Worm (Caenorhabditis elegans) whole organism, L4 larva: Measurements from ENCODE around the gene inx-6.

Experiments
- F10B5.3 ChIP-seq: sonication (generic microtip); optimal IDR thresholded peaks from 2 replicates; lab custom pipeline; 2016; ENCODE audit warnings: mild to moderate bottlenecking, missing genetic modification characterization, missing compliant biosample characterization
- F26F4.8 ChIP-seq: fragments of 200-800 bp; sonication (Bioruptor generic); conservative IDR thresholded peaks from 2 replicates; pipeline ENCODE4 v1.3.6; 2022; ENCODE audit warnings: missing genetic modification characterization, missing compliant biosample characterization
- F44E2.7 ChIP-seq: fragments of 200-800 bp; sonication (Bioruptor generic); IDR thresholded peaks from 2 replicates; pipeline ENCODE4 v2.1.2; 2022; ENCODE audit warnings: missing genetic modification characterization, missing compliant biosample characterization
- T20F7.1 ChIP-seq: fragments of 200-800 bp; sonication (Bioruptor generic); optimal IDR thresholded peaks from 2 replicates; lab custom pipeline; 2018; ENCODE audit warnings: mild to moderate bottlenecking, missing genetic modification characterization, missing compliant biosample characterization
- Y105C5A.15 ChIP-seq: fragments of 200-800 bp; sonication (Bioruptor generic); IDR thresholded peaks from 2 replicates; pipeline ENCODE4 v1.3.6; 2022; ENCODE audit warnings: missing genetic modification characterization, missing compliant biosample characterization
- ZK337.2 ChIP-seq: fragments of 200-800 bp; sonication (Bioruptor generic); IDR thresholded peaks from 2 replicates; pipeline ENCODE4 v1.3.6; 2022; ENCODE audit warnings: missing genetic modification reagents, missing genetic modification characterization, missing compliant biosample characterization
- aly-2 ChIP-seq: sonication (generic microtip); optimal IDR thresholded peaks from 2 replicates; lab custom pipeline; 2018; ENCODE audit warnings: missing biosample characterization, missing genetic modification characterization
- ama-1 ChIP-seq: fragments of 150-350 bp; optimal IDR thresholded peaks from 2 replicates; lab custom pipeline; 2014; ENCODE audit warnings: inconsistent platforms, mixed read lengths
- attf-4 ChIP-seq: sonication (generic microtip); optimal IDR thresholded peaks from 3 replicates; lab custom pipeline; 2017; ENCODE audit warnings: missing biosample characterization, missing genetic modification characterization
- ceh-20 ChIP-seq: fragments of 200-800 bp; sonication (Bioruptor generic); IDR thresholded peaks from 2 replicates; pipeline ENCODE4 v1.3.6; 2022; ENCODE audit warnings: missing genetic modification reagents, missing genetic modification characterization, missing compliant biosample characterization
- ceh-44 ChIP-seq: fragments of 200-800 bp; sonication (Bioruptor generic); IDR thresholded peaks from 2 replicates; pipeline ENCODE4 v1.3.6; 2022; ENCODE audit warnings: missing genetic modification reagents, missing genetic modification characterization, missing compliant biosample characterization
- ceh-62 ChIP-seq: sonication (generic microtip); optimal IDR thresholded peaks from 2 replicates; lab custom pipeline; 2017; ENCODE audit warnings: missing biosample characterization, missing genetic modification characterization
- ces-1 ChIP-seq: fragments of 150-350 bp; sonication (generic microtip); optimal IDR thresholded peaks from 4 replicates; lab custom pipeline; 2014; ENCODE audit warnings: missing biosample characterization, missing genetic modification reagents, missing genetic modification characterization
- ctbp-1 ChIP-seq: fragments of 200-800 bp; sonication (Bioruptor generic); IDR thresholded peaks from 2 replicates; pipeline ENCODE4 v1.3.6; 2022; ENCODE audit warnings: missing genetic modification reagents, missing genetic modification characterization, missing compliant biosample characterization
- daf-16 ChIP-seq, 3 experiments: sonication (generic microtip); optimal IDR thresholded peaks; 2 replicates each; lab custom pipeline; 2016 to 2017; ENCODE audit warnings: missing genetic modification characterization in 3 of 3, missing genetic modification reagents in 3 of 3, mild to moderate bottlenecking in 2 of 3, missing compliant biosample characterization in 2 of 3, missing biosample characterization in 1 of 3, moderate library complexity in 1 of 3
- daf-8 ChIP-seq: fragments of 200-800 bp; sonication (Bioruptor generic); IDR thresholded peaks from 2 replicates; pipeline ENCODE4 v1.3.6; 2022; ENCODE audit warnings: missing genetic modification characterization, missing compliant biosample characterization
- dmd-6 ChIP-seq: fragments of 200-800 bp; sonication (Bioruptor generic); IDR thresholded peaks from 2 replicates; pipeline ENCODE4 v1.3.6; 2022; ENCODE audit warnings: missing genetic modification reagents, missing genetic modification characterization, missing compliant biosample characterization
- dmd-8 ChIP-seq: fragments of 200-800 bp; sonication (Bioruptor generic); IDR thresholded peaks from 2 replicates; pipeline ENCODE4 v1.3.6; 2022; ENCODE audit warnings: missing genetic modification characterization, missing compliant biosample characterization
- dmd-9 ChIP-seq: fragments of 200-800 bp; sonication (Bioruptor generic); IDR thresholded peaks from 2 replicates; pipeline ENCODE4 v1.3.6; 2022; ENCODE audit warnings: missing genetic modification reagents, missing genetic modification characterization, missing compliant biosample characterization
- duxl-1 ChIP-seq: sonication (generic microtip); optimal IDR thresholded peaks from 2 replicates; lab custom pipeline; 2016; ENCODE audit warnings: mild to moderate bottlenecking, missing genetic modification characterization, moderate library complexity, missing compliant biosample characterization; ENCODE audit not compliant: poor library complexity
- dve-1 ChIP-seq: sonication (generic microtip); optimal IDR thresholded peaks from 2 replicates; lab custom pipeline; 2017; ENCODE audit warnings: antibody characterized with exemption, mild to moderate bottlenecking, missing genetic modification characterization, missing compliant biosample characterization; ENCODE audit not compliant: insufficient read depth
- egl-27 ChIP-seq: sonication (generic microtip); optimal IDR thresholded peaks from 3 replicates; lab custom pipeline; 2017; ENCODE audit warnings: missing biosample characterization, missing genetic modification reagents, missing genetic modification characterization
- hif-1 ChIP-seq, 2 experiments: sonication (generic microtip); optimal IDR thresholded peaks; 2 replicates each; lab custom pipeline; 2016 to 2017; ENCODE audit warnings: missing compliant biosample characterization in 2 of 2, missing genetic modification characterization in 2 of 2, missing genetic modification reagents in 2 of 2, missing genotype in 2 of 2, mild to moderate bottlenecking in 1 of 2
- hmg-1.1 ChIP-seq: fragments of 200-800 bp; sonication (Bioruptor generic); IDR thresholded peaks from 2 replicates; pipeline ENCODE4 v1.3.6; 2022; ENCODE audit warnings: missing genetic modification reagents, missing genetic modification characterization, missing compliant biosample characterization
- jun-1 ChIP-seq: fragments of 150-350 bp; optimal IDR thresholded peaks from 2 replicates; lab custom pipeline; 2014; ENCODE audit warnings: missing biosample characterization, missing genetic modification reagents, missing genetic modification characterization
- lin-1 ChIP-seq: fragments of 200-800 bp; sonication (Bioruptor generic); IDR thresholded peaks from 2 replicates; pipeline ENCODE4 v1.3.6; 2022; ENCODE audit warnings: missing genetic modification reagents, missing genetic modification characterization, missing compliant biosample characterization
- lin-15B ChIP-seq: fragments of 150-350 bp; sonication (generic microtip); optimal IDR thresholded peaks from 3 replicates; lab custom pipeline; 2014; ENCODE audit warnings: missing biosample characterization, missing genetic modification characterization
- lin-38 ChIP-seq: fragments of 200-800 bp; sonication (Bioruptor generic); IDR thresholded peaks from 2 replicates; pipeline ENCODE4 v1.3.6; 2022; ENCODE audit warnings: missing genetic modification reagents, missing genetic modification characterization, missing compliant biosample characterization
- lir-3 ChIP-seq: sonication (generic microtip); optimal IDR thresholded peaks from 2 replicates; lab custom pipeline; 2016; ENCODE audit warnings: mild to moderate bottlenecking, missing genetic modification characterization, missing compliant biosample characterization
- madf-5 ChIP-seq, 2 experiments: fragments of 200-800 bp; sonication (Bioruptor generic); IDR thresholded peaks; 2 replicates each; pipeline ENCODE4 v1.3.6; 2022; ENCODE audit warnings: missing compliant biosample characterization in 2 of 2, missing genetic modification characterization in 2 of 2
- madf-9 ChIP-seq: fragments of 200-800 bp; sonication (Bioruptor generic); conservative IDR thresholded peaks from 2 replicates; pipeline ENCODE4 v1.3.6; 2022; ENCODE audit warnings: missing genetic modification reagents, missing genetic modification characterization, missing compliant biosample characterization
- mep-1 ChIP-seq: fragments of 150-350 bp; sonication (generic microtip); optimal IDR thresholded peaks from 3 replicates; lab custom pipeline; 2014; ENCODE audit warnings: missing biosample characterization, missing genetic modification characterization
- mes-2 ChIP-seq: sonication (generic microtip); optimal IDR thresholded peaks from 2 replicates; lab custom pipeline; 2016; ENCODE audit warnings: missing genotype, mild to moderate bottlenecking, missing genetic modification characterization, missing compliant biosample characterization; ENCODE audit not compliant: poor library complexity, severe bottlenecking
- nhr-10 ChIP-seq: fragments of 150-350 bp; optimal IDR thresholded peaks from 2 replicates; lab custom pipeline; 2014; ENCODE audit warnings: missing biosample characterization, missing genetic modification characterization
- nhr-102 ChIP-seq: sonication (generic microtip); optimal IDR thresholded peaks from 2 replicates; lab custom pipeline; 2016; ENCODE audit warnings: mild to moderate bottlenecking, missing genetic modification characterization, moderate library complexity, missing compliant biosample characterization
- nhr-111 ChIP-seq: fragments of 200-800 bp; sonication (Bioruptor generic); optimal IDR thresholded peaks from 2 replicates; lab custom pipeline; 2018; ENCODE audit warnings: mild to moderate bottlenecking, missing genetic modification characterization, missing compliant biosample characterization
- nhr-25 ChIP-seq: sonication (generic microtip); optimal IDR thresholded peaks from 2 replicates; lab custom pipeline; 2017; ENCODE audit warnings: missing genetic modification characterization, mild to moderate bottlenecking, missing compliant biosample characterization, antibody characterized with exemption, moderate library complexity, borderline replicate concordance; ENCODE audit not compliant: insufficient read depth
- nhr-28 ChIP-seq: fragments of 150-350 bp; optimal IDR thresholded peaks from 2 replicates; lab custom pipeline; 2014; ENCODE audit warnings: missing biosample characterization, missing genetic modification characterization
- nhr-48 ChIP-seq: sonication (generic microtip); optimal IDR thresholded peaks from 2 replicates; lab custom pipeline; 2016; ENCODE audit warnings: mild to moderate bottlenecking, missing genetic modification characterization, missing compliant biosample characterization
- nhr-76 ChIP-seq: fragments of 150-350 bp; optimal IDR thresholded peaks from 2 replicates; lab custom pipeline; 2014; ENCODE audit warnings: missing biosample characterization, missing genetic modification characterization
- pha-4 ChIP-seq, 2 experiments: fragments of 150-350 bp in 1 of 2; fragments of 200-800 bp in 1 of 2; sonication (Bioruptor generic) in 1 of 2; IDR thresholded peaks in 1 of 2; optimal IDR thresholded peaks in 1 of 2; 2 replicates each; pipeline versions ENCODE4 v1.3.6 to Lab custom; 2014 to 2022; ENCODE audit warnings: missing genetic modification characterization in 2 of 2, missing genetic modification reagents in 2 of 2, missing biosample characterization in 1 of 2, missing compliant biosample characterization in 1 of 2
- pqm-1 ChIP-seq: sonication (generic microtip); optimal IDR thresholded peaks from 2 replicates; lab custom pipeline; 2017; ENCODE audit warnings: missing biosample characterization, missing genetic modification characterization
- saeg-2 ChIP-seq: fragments of 200-800 bp; sonication (Bioruptor generic); IDR thresholded peaks from 2 replicates; pipeline ENCODE4 v1.3.6; 2022; ENCODE audit warnings: missing genetic modification reagents, missing genetic modification characterization, missing compliant biosample characterization
- sdz-12 ChIP-seq: fragments of 200-800 bp; sonication (Bioruptor generic); optimal IDR thresholded peaks from 2 replicates; lab custom pipeline; 2018; ENCODE audit warnings: mild to moderate bottlenecking, missing genetic modification characterization, missing compliant biosample characterization
- skn-1 ChIP-seq: fragments of 150-350 bp; optimal IDR thresholded peaks from 2 replicates; lab custom pipeline; 2014; ENCODE audit warnings: missing biosample characterization, missing genetic modification characterization
- snpc-1.2 ChIP-seq: fragments of 200-800 bp; sonication (Bioruptor generic); IDR thresholded peaks from 2 replicates; pipeline ENCODE4 v1.3.6; 2022; ENCODE audit warnings: missing genetic modification reagents, missing genetic modification characterization, missing compliant biosample characterization
- tra-1 ChIP-seq: fragments of 200-800 bp; sonication (Bioruptor generic); IDR thresholded peaks from 2 replicates; pipeline ENCODE4 v1.3.6; 2022; ENCODE audit warnings: missing genetic modification reagents, missing genetic modification characterization, missing compliant biosample characterization
- unc-130 ChIP-seq: sonication (generic microtip); optimal IDR thresholded peaks from 2 replicates; lab custom pipeline; 2016; ENCODE audit warnings: missing genetic modification reagents, missing genetic modification characterization, missing compliant biosample characterization
- ztf-11 ChIP-seq: fragments of 150-350 bp; optimal IDR thresholded peaks from 2 replicates; lab custom pipeline; 2014; ENCODE audit warnings: missing biosample characterization, missing genetic modification characterization
- ztf-7 ChIP-seq: fragments of 150-350 bp; optimal IDR thresholded peaks from 2 replicates; lab custom pipeline; 2014; ENCODE audit warnings: missing biosample characterization, missing genetic modification characterization

The inx-6 gene

ce11 chrIV:12715947-12716382, 30.4 kb upstream of the inx-6 start (continued):
- TF ChIP-seq dmd-9 (GFP tag; lab: Robert Waterston, UW) (no peak), F44E2.7 (GFP tag; lab: Robert Waterston, UW) (no peak), lin-1 (GFP tag; lab: Robert Waterston, UW) (no peak), duxl-1 (tag; lab: Kevin White, UChicago) (no peak), lin-38 (GFP tag; lab: Robert Waterston, UW) (no peak), dmd-6 (GFP tag; lab: Robert Waterston, UW) (peak; percentile 67), F26F4.8 (GFP tag; lab: Robert Waterston, UW) (no peak), ceh-62 (tag; lab: Kevin White, UChicago) (no peak), daf-16 (GFP tag; optimal IDR thresholded peaks at IDR 0.05; lab: Kevin White, UChicago) (no peak), daf-16 (tag; optimal IDR thresholded peaks at IDR 0.05; lab: Kevin White, UChicago) (peak; percentile 76), ces-1 (no peak), jun-1 (tag; lab: Kevin White, UChicago) (no peak), aly-2 (tag; lab: Kevin White, UChicago) (no peak), lir-3 (no peak), nhr-28 (tag; lab: Kevin White, UChicago) (peak; percentile 93), hif-1 (tag; optimal IDR thresholded peaks at IDR 0.05; lab: Kevin White, UChicago) (no peak), nhr-102 (tag; lab: Kevin White, UChicago) (peak; percentile 19), pqm-1 (tag; lab: Kevin White, UChicago) (peak; percentile 44), mep-1 (tag; lab: Kevin White, UChicago) (peak; percentile 64), sdz-12 (GFP tag; lab: Kevin White, UChicago) (no peak), Y105C5A.15 (GFP tag; lab: Robert Waterston, UW) (no peak), nhr-76 (tag; lab: Kevin White, UChicago) (no peak), ZK337.2 (no peak), lin-15B (tag; lab: Kevin White, UChicago) (no peak), F10B5.3 (no peak), dmd-8 (GFP tag; lab: Robert Waterston, UW) (no peak), ztf-11 (no peak), hmg-1.1 (GFP tag; lab: Robert Waterston, UW) (no peak), madf-5 (GFP tag; IDR thresholded peaks at IDR 0.05; lab: Robert Waterston, UW) (no peak), unc-130 (GFP tag; lab: Kevin White, UChicago) (no peak), nhr-111 (no peak), mes-2 (tag; lab: Kevin White, UChicago) (no peak), saeg-2 (GFP tag; lab: Robert Waterston, UW) (no peak), skn-1 (tag; lab: Kevin White, UChicago) (no peak), ztf-7 (tag; lab: Kevin White, UChicago) (no peak), nhr-10 (tag; lab: Kevin White, UChicago) (peak; percentile 66), dve-1 (tag; lab: Kevin White, UChicago) (peak; percentile 71), madf-9 (no peak), tra-1 (GFP tag; lab: Robert Waterston, UW) (peak; percentile 84), pha-4 (GFP tag; IDR thresholded peaks at IDR 0.05; lab: Robert Waterston, UW) (no peak), pha-4 (tag; optimal IDR thresholded peaks at IDR 0.05; lab: Kevin White, UChicago) (no peak), T20F7.1 (GFP tag; lab: Kevin White, UChicago) (peak; percentile 56), egl-27 (tag; lab: Kevin White, UChicago) (no peak), ama-1 (lab: Kevin White, UChicago) (no peak), ctbp-1 (GFP tag; lab: Robert Waterston, UW) (no peak), ceh-44 (GFP tag; lab: Robert Waterston, UW) (no peak), snpc-1.2 (GFP tag; lab: Robert Waterston, UW) (no peak), nhr-48 (tag; lab: Kevin White, UChicago) (peak; percentile 45), daf-8 (no peak), ceh-20 (GFP tag; lab: Robert Waterston, UW) (0 out of 2 replicates have a peak, but pooled peaks have one; percentile 36), attf-4 (no peak), nhr-25 (tag; lab: Kevin White, UChicago) (peak; percentile 48)
